Fruit fly (Drosophila melanogaster): ENCODE results near the gene CG34325.

dm6 chrX:16765809-16766208 lies 44.6 kb upstream of the CG34325 start:
- TF ChIP-seq Dll (optimal IDR thresholded peaks at IDR 0.05) (no peak), pan (optimal IDR thresholded peaks at IDR 0.05) (no peak), CG8478 (optimal IDR thresholded peaks at IDR 0.05) (no peak), psq (optimal IDR thresholded peaks at IDR 0.05) (no peak), usp (GFP tag; optimal IDR thresholded peaks at IDR 0.05) (no peak), EcR (GFP tag; optimal IDR thresholded peaks at IDR 0.05) (no peak)
